Fruit fly (Drosophila melanogaster): Measurements from ENCODE around the gene Keap1.

Gene Keap1

dm6 chr3R:17080666-17081358 is 1.1 kb upstream of the Keap1 start (continued):
- peak; percentile 88 for TF ChIP-seq row (GFP tag; IDR thresholded peaks at IDR 0.05)
- no peak for TF ChIP-seq bbx (GFP tag; IDR thresholded peaks at IDR 0.05; ENCODE audit: partially characterized antibody)
- TF ChIP-seq Six4 (GFP tag; optimal IDR thresholded peaks at IDR 0.05) = peak; percentile 94
- peak; percentile 85 to 98 for TF ChIP-seq Hr51 (GFP tag; optimal IDR thresholded peaks at IDR 0.05)
- no peak for TF ChIP-seq fru (optimal IDR thresholded peaks at IDR 0.05)
- TF ChIP-seq oc (tag; optimal IDR thresholded peaks at IDR 0.05) = peak; percentile 94
- no peak for TF ChIP-seq zen2 (GFP tag; IDR thresholded peaks at IDR 0.05; ENCODE audit: partially characterized antibody)
- TF ChIP-seq insv (GFP tag; optimal IDR thresholded peaks at IDR 0.05) = peak; percentile 44 to 60
- TF ChIP-seq CG10565 (GFP tag; optimal IDR thresholded peaks at IDR 0.05) = peak; percentile 87
- peak; percentile 91 for TF ChIP-seq CG15011 (GFP tag; optimal IDR thresholded peaks at IDR 0.05)
- TF ChIP-seq br (optimal IDR thresholded peaks at IDR 0.05) = no peak
- TF ChIP-seq pnt (GFP tag; optimal IDR thresholded peaks at IDR 0.05) = peak; percentile 87
- TF ChIP-seq Dbx (GFP tag; IDR thresholded peaks at IDR 0.05) = peak; percentile 87
- peak; percentile 73 for TF ChIP-seq Ravus (GFP tag; IDR thresholded peaks at IDR 0.05)
- TF ChIP-seq rib (GFP tag; IDR thresholded peaks at IDR 0.05) = peak; percentile 90
- TF ChIP-seq CG32532 (GFP tag; IDR thresholded peaks at IDR 0.05) = peak; percentile 94
- no peak for TF ChIP-seq mld (GFP tag; IDR thresholded peaks at IDR 0.05; ENCODE audit: partially characterized antibody)
- peak; percentile 96 for TF ChIP-seq CG1529 (GFP tag; optimal IDR thresholded peaks at IDR 0.05)
- TF ChIP-seq org-1 (GFP tag; optimal IDR thresholded peaks at IDR 0.05) = peak; percentile 96
- no peak for TF ChIP-seq cad (GFP tag; optimal IDR thresholded peaks at IDR 0.05)
- peak; percentile 96 for TF ChIP-seq lab (GFP tag; optimal IDR thresholded peaks at IDR 0.05)
- peak; percentile 90 for TF ChIP-seq Abd-B (GFP tag; optimal IDR thresholded peaks at IDR 0.05)
- no peak for TF ChIP-seq Neu2 (GFP tag; optimal IDR thresholded peaks at IDR 0.05; ENCODE audit: borderline replicate concordance)
- TF ChIP-seq CG14860 (GFP tag; IDR thresholded peaks at IDR 0.05; ENCODE audit: partially characterized antibody) = no peak
- peak; percentile 87 for TF ChIP-seq CG1603 (tag; optimal IDR thresholded peaks at IDR 0.05)
- peak; percentile 88 for TF ChIP-seq CG7372 (GFP tag; IDR thresholded peaks at IDR 0.05)
- TF ChIP-seq salm (tag; optimal IDR thresholded peaks at IDR 0.05) = peak; percentile 96
- TF ChIP-seq Sox102F (GFP tag; optimal IDR thresholded peaks at IDR 0.05) = peak; percentile 96
- peak; percentile 73 for TF ChIP-seq CG8765 (GFP tag; IDR thresholded peaks at IDR 0.05)
- peak; percentile 15 for TF ChIP-seq MESR4 (GFP tag; optimal IDR thresholded peaks at IDR 0.05)
- no peak for TF ChIP-seq vnd (GFP tag; IDR thresholded peaks at IDR 0.05; ENCODE audit: partially characterized antibody)
- TF ChIP-seq tin (GFP tag; optimal IDR thresholded peaks at IDR 0.05) = peak; percentile 94
- TF ChIP-seq pfk (GFP tag; optimal IDR thresholded peaks at IDR 0.05) = no peak
- TF ChIP-seq mam (GFP tag; optimal IDR thresholded peaks at IDR 0.05) = peak; percentile 88
- TF ChIP-seq fd64A (GFP tag; optimal IDR thresholded peaks at IDR 0.05) = peak; percentile 65
- peak; percentile 94 for TF ChIP-seq E2f1 (GFP tag; IDR thresholded peaks at IDR 0.05)
- peak; percentile 88 for TF ChIP-seq sqz (GFP tag; optimal IDR thresholded peaks at IDR 0.05)
- no peak for TF ChIP-seq Scr (GFP tag; IDR thresholded peaks at IDR 0.05; ENCODE audit: partially characterized antibody)
- peak; percentile 94 for TF ChIP-seq lilli (GFP tag; optimal IDR thresholded peaks at IDR 0.05)
- no peak for TF ChIP-seq CG8478 (optimal IDR thresholded peaks at IDR 0.05)
- TF ChIP-seq Bdp1 (GFP tag; optimal IDR thresholded peaks at IDR 0.05) = peak; percentile 86
- TF ChIP-seq CG6854 (GFP tag; optimal IDR thresholded peaks at IDR 0.05) = peak; percentile 95
- TF ChIP-seq shn (GFP tag; optimal IDR thresholded peaks at IDR 0.05) = peak; percentile 83
- TF ChIP-seq Oaz (GFP tag; IDR thresholded peaks at IDR 0.05) = peak; percentile 92
- TF ChIP-seq gcm2 (GFP tag; optimal IDR thresholded peaks at IDR 0.05) = peak; percentile 84
- peak; percentile 90 for TF ChIP-seq nom (GFP tag; optimal IDR thresholded peaks at IDR 0.05)
- peak; percentile 94; the same call in 2 of the 3 replicates for TF ChIP-seq zfh1 (GFP tag; IDR thresholded peaks at IDR 0.05)
- TF ChIP-seq B-H2 (GFP tag; optimal IDR thresholded peaks at IDR 0.05) = peak; percentile 68
- peak; percentile 91 for TF ChIP-seq CG5245 (GFP tag; optimal IDR thresholded peaks at IDR 0.05)
- peak; percentile 88 for TF ChIP-seq Mrtf (GFP tag; IDR thresholded peaks at IDR 0.05)

Measured in whole organism, embryonic.